Worm (Caenorhabditis elegans): Measurements from ENCODE around the gene C16C8.21.

DNA sequence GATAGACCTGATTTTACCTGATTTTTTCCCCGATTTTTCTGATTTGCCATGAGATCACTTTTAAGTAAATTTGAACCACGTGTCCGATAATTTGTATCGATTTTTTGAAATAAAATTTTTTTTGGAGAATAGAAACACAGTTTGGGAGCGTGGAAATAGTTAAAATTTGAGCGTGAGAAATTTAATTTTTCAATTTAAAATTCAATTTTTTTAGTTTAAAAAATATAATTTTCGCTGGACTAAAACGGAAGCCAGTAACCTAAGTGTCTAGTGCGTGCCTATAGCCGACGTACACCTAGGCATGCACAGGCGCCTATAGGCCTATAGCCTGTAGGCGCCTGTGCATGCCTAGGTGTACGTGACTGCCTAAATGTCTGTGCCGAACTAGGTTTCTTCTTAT, 48.8 kb upstream of the C16C8.21 start, which contains the start of gene nep-9:
- TF ChIP-seq ztf-4 (tag; optimal IDR thresholded peaks at IDR 0.05) (no peak), lin-13 (GFP tag; optimal IDR thresholded peaks at IDR 0.05) (no peak), nhr-11 (tag; optimal IDR thresholded peaks at IDR 0.05) (no peak), mdl-1 (tag; optimal IDR thresholded peaks at IDR 0.05) (no peak), ceh-82 (tag; optimal IDR thresholded peaks at IDR 0.05) (no peak), ZK546.5 (tag; optimal IDR thresholded peaks at IDR 0.05) (no peak), unc-62 (GFP tag; optimal IDR thresholded peaks at IDR 0.05) (no peak), ama-1 (optimal IDR thresholded peaks at IDR 0.05) (no peak), R02D3.7 (tag; optimal IDR thresholded peaks at IDR 0.05) (no peak), lin-11 (tag; optimal IDR thresholded peaks at IDR 0.05) (no peak), snpc-4 (tag; optimal IDR thresholded peaks at IDR 0.05) (no peak), dmd-4 (tag; optimal IDR thresholded peaks at IDR 0.05) (no peak), nhr-10 (tag; optimal IDR thresholded peaks at IDR 0.05) (no peak), mbf-1 (tag; optimal IDR thresholded peaks at IDR 0.05) (no peak)
